Fruit fly (Drosophila melanogaster): ENCODE results near the gene eIF2beta.

eIF2beta gene

DNA sequence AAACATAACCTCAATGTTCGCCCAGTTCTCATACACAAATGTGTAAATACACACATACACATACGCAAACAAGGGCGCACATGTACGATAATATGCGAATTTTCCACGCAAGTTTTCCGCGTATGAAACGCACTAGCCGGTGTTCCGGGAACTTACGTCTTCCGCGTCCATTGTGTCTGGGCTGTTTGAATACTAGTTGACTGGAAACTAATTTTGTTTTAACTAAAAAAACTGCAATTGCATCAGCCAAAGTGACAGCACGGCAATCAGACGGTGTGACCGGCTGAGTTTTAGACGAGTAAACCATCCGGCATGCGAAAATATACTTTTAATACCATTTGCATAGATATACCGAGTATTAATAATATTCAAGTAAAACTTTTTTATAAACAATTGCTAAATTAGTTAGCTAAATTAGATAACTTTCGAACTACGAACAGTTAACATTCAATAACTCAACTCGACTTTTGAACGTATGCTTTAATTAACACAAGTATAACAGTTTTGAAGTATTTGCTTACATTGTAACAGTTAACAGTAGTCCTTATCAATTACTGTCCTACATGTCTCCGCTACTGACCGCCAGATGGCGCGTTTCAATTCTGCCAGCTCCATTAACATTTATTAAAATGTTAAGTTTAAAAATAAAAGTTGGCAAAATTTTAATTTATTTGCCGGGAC lies at the start of gene eIF2beta:
TSS of gene eIF2beta (minus strand) at position 299 of the 681 bp plus-strand sequence.
- TF ChIP-seq CG6272 (GFP tag; IDR thresholded peaks at IDR 0.05): no peak
- TF ChIP-seq CG11723 (GFP tag; optimal IDR thresholded peaks at IDR 0.05): peak; percentile 22
- no peak for TF ChIP-seq Aef1 (GFP tag; IDR thresholded peaks at IDR 0.05)
- no peak for TF ChIP-seq prd (optimal IDR thresholded peaks at IDR 0.05)
- no peak for TF ChIP-seq prd (GFP tag; IDR thresholded peaks at IDR 0.05)
- TF ChIP-seq eyg (GFP tag; optimal IDR thresholded peaks at IDR 0.05): no peak
- TF ChIP-seq CG4424 (GFP tag; optimal IDR thresholded peaks at IDR 0.05): peak; percentile 65
- no peak for TF ChIP-seq CG8944 (GFP tag; optimal IDR thresholded peaks at IDR 0.05)
- TF ChIP-seq CG2202 (tag; optimal IDR thresholded peaks at IDR 0.05): peak; percentile 20
- TF ChIP-seq Atf3 (GFP tag; optimal IDR thresholded peaks at IDR 0.05): no peak
- no peak for TF ChIP-seq CG11696 (GFP tag; IDR thresholded peaks at IDR 0.05)
- no peak for TF ChIP-seq pros (GFP tag; optimal IDR thresholded peaks at IDR 0.05)
- peak; percentile 38 for TF ChIP-seq CG6813 (GFP tag; optimal IDR thresholded peaks at IDR 0.05)
- no peak for TF ChIP-seq CG4404 (GFP tag; IDR thresholded peaks at IDR 0.05)
- TF ChIP-seq Eip74EF (GFP tag; optimal IDR thresholded peaks at IDR 0.05): no peak
- TF ChIP-seq row (GFP tag; IDR thresholded peaks at IDR 0.05): no peak
- no peak for TF ChIP-seq zf30C (GFP tag; optimal IDR thresholded peaks at IDR 0.05)
- TF ChIP-seq Scr (GFP tag; IDR thresholded peaks at IDR 0.05; ENCODE audit: partially characterized antibody): no peak
- TF ChIP-seq MBD-R2 (GFP tag; IDR thresholded peaks at IDR 0.05): peak; percentile 37; the same call in 1 of the 2 replicates
- TF ChIP-seq CG15479 (GFP tag; optimal IDR thresholded peaks at IDR 0.05): peak; percentile 14
- TF ChIP-seq pita (GFP tag; optimal IDR thresholded peaks at IDR 0.05): no peak
- peak in 1 of 2 experiments; percentile 18 for TF ChIP-seq dpn (GFP tag; optimal IDR thresholded peaks at IDR 0.05)
- TF ChIP-seq CG7357 (GFP tag; IDR thresholded peaks at IDR 0.05): no peak
- TF ChIP-seq Ets97D (GFP tag; optimal IDR thresholded peaks at IDR 0.05): no peak
- peak; percentile 76 for TF ChIP-seq CG7987 (GFP tag; optimal IDR thresholded peaks at IDR 0.05)
- no peak for TF ChIP-seq CG13894 (tag; optimal IDR thresholded peaks at IDR 0.05)
- TF ChIP-seq mam (GFP tag; optimal IDR thresholded peaks at IDR 0.05): no peak
- peak; percentile 66 for TF ChIP-seq CG12071 (GFP tag; optimal IDR thresholded peaks at IDR 0.05)
- no peak for TF ChIP-seq Dbx (GFP tag; IDR thresholded peaks at IDR 0.05)
- TF ChIP-seq E2f1 (GFP tag; IDR thresholded peaks at IDR 0.05): no peak
- no peak for TF ChIP-seq CG12236 (GFP tag; optimal IDR thresholded peaks at IDR 0.05)
- TF ChIP-seq CG13424 (tag; optimal IDR thresholded peaks at IDR 0.05): peak; percentile 37
- 0 out of 3 replicates have a peak, but pooled peaks have one; percentile 39 for TF ChIP-seq gce (GFP tag; IDR thresholded peaks at IDR 0.05)
- TF ChIP-seq CG9876 (GFP tag; optimal IDR thresholded peaks at IDR 0.05): no peak
- TF ChIP-seq D (optimal IDR thresholded peaks at IDR 0.05): no peak
- peak; percentile 13 for TF ChIP-seq D (GFP tag; optimal IDR thresholded peaks at IDR 0.05)
- peak; percentile 63 for TF ChIP-seq sd (tag; optimal IDR thresholded peaks at IDR 0.05)
- TF ChIP-seq CG18476 (GFP tag; optimal IDR thresholded peaks at IDR 0.05): peak; percentile 41
- no peak for TF ChIP-seq twi (tag; optimal IDR thresholded peaks at IDR 0.05)
- peak; percentile 22 for TF ChIP-seq gcm (GFP tag; optimal IDR thresholded peaks at IDR 0.05)
- TF ChIP-seq inv (GFP tag; IDR thresholded peaks at IDR 0.05; ENCODE audit: partially characterized antibody): no peak
- peak; percentile 44 for TF ChIP-seq CG12391 (tag; optimal IDR thresholded peaks at IDR 0.05)
- no peak for TF ChIP-seq CG30431 (GFP tag; optimal IDR thresholded peaks at IDR 0.05)
- peak; percentile 58 for TF ChIP-seq nom (GFP tag; optimal IDR thresholded peaks at IDR 0.05)
- peak; percentile 39; the same call in 1 of the 3 replicates for TF ChIP-seq CG17361 (GFP tag; IDR thresholded peaks at IDR 0.05)
- peak; percentile 50 for TF ChIP-seq CrebB (tag; optimal IDR thresholded peaks at IDR 0.05)
- TF ChIP-seq her (GFP tag; optimal IDR thresholded peaks at IDR 0.05): no peak
- TF ChIP-seq Gug (GFP tag; IDR thresholded peaks at IDR 0.05): no peak
- no peak for TF ChIP-seq GATAe (GFP tag; conservative IDR thresholded peaks at IDR 0.05)
- TF ChIP-seq CG17612 (GFP tag; IDR thresholded peaks at IDR 0.05): no peak
- TF ChIP-seq Tbp (GFP tag; optimal IDR thresholded peaks at IDR 0.05): no peak
